Fruit fly (Drosophila melanogaster) whole organism, embryonic: ENCODE results near the gene CG3534.

ENCODE experiments used
- Ada2b ChIP-seq: fragments of 200-800 bp; sonication (Bioruptor generic); IDR thresholded peaks from 2 replicates; pipeline ENCODE4 v1.3.6; 2022; ENCODE audit warnings: missing biosample characterization, missing genetic modification characterization
- B-H1 ChIP-seq: fragments of 200-800 bp; sonication (Bioruptor generic); IDR thresholded peaks from 3 replicates; pipeline ENCODE4 v1.3.6; 2022; ENCODE audit warnings: missing biosample characterization, missing genetic modification characterization
- CG10147 ChIP-seq: fragments of 200-800 bp; sonication (Bioruptor generic); optimal IDR thresholded peaks from 2 replicates; lab custom pipeline; 2019; ENCODE audit warnings: missing biosample characterization, mild to moderate bottlenecking, missing genetic modification characterization, moderate library complexity
- CG10366 ChIP-seq: fragments of 200-800 bp; sonication (Bioruptor generic); IDR thresholded peaks from 2 replicates; pipeline ENCODE4 v1.3.6; 2022; ENCODE audit warnings: missing biosample characterization, missing genetic modification characterization
- CG11247 ChIP-seq: fragments of 200-800 bp; sonication (Bioruptor generic); IDR thresholded peaks from 2 replicates; pipeline ENCODE4 v1.3.6; 2022; ENCODE audit warnings: missing biosample characterization, missing genetic modification characterization
- CG11456 ChIP-seq: fragments of 200-800 bp; sonication (Bioruptor generic); IDR thresholded peaks from 3 replicates; pipeline ENCODE4 v1.3.6; 2022; ENCODE audit warnings: missing biosample characterization, missing genetic modification characterization
- CG13287 ChIP-seq: fragments of 200-800 bp; sonication (Bioruptor generic); IDR thresholded peaks from 2 replicates; pipeline ENCODE4 v1.3.6; 2022; ENCODE audit warnings: missing biosample characterization, missing genetic modification characterization; ENCODE audit not compliant: partially characterized antibody
- CG14014 ChIP-seq: fragments of 200-800 bp; sonication (Bioruptor generic); IDR thresholded peaks from 2 replicates; pipeline ENCODE4 v1.3.6; 2022; ENCODE audit warnings: missing biosample characterization, missing genetic modification characterization
- CG14050 ChIP-seq: fragments of 200-800 bp; sonication (Bioruptor generic); IDR thresholded peaks from 3 replicates; pipeline ENCODE4 v1.3.6; 2022; ENCODE audit warnings: missing biosample characterization, missing genetic modification characterization
- CG15011 ChIP-seq: fragments of 200-800 bp; sonication (Bioruptor generic); optimal IDR thresholded peaks from 3 replicates; lab custom pipeline; 2018; ENCODE audit warnings: missing biosample characterization, mild to moderate bottlenecking, missing genetic modification characterization
- CG15696 ChIP-seq: fragments of 200-800 bp; sonication (Bioruptor generic); optimal IDR thresholded peaks from 2 replicates; lab custom pipeline; 2019; ENCODE audit warnings: missing biosample characterization, mild to moderate bottlenecking, missing genetic modification characterization, moderate library complexity
- CG16815 ChIP-seq: fragments of 200-800 bp; sonication (Bioruptor generic); optimal IDR thresholded peaks from 3 replicates; lab custom pipeline; 2017; ENCODE audit warnings: missing biosample characterization, mild to moderate bottlenecking, missing genetic modification characterization
- CG18011 ChIP-seq: fragments of 200-800 bp; sonication (Bioruptor generic); optimal IDR thresholded peaks from 2 replicates; lab custom pipeline; 2017; ENCODE audit warnings: missing biosample characterization, missing genetic modification characterization, mild to moderate bottlenecking, moderate library complexity, missing genotype
- CG2889 ChIP-seq: fragments of 200-800 bp; sonication (Bioruptor generic); IDR thresholded peaks from 3 replicates; pipeline ENCODE4 v1.3.6; 2022; ENCODE audit warnings: missing biosample characterization, missing genetic modification characterization
- CG31441 ChIP-seq: fragments of 200-800 bp; sonication (Bioruptor generic); IDR thresholded peaks from 2 replicates; pipeline ENCODE4 v1.3.6; 2022; ENCODE audit warnings: missing biosample characterization, missing genetic modification characterization
- CG32532 ChIP-seq: fragments of 200-800 bp; sonication (Bioruptor generic); IDR thresholded peaks from 2 replicates; pipeline ENCODE4 v1.3.6; 2022; ENCODE audit warnings: missing biosample characterization, missing genetic modification characterization
- CG3281 ChIP-seq: fragments of 200-800 bp; sonication (Bioruptor generic); optimal IDR thresholded peaks from 3 replicates; lab custom pipeline; 2017; ENCODE audit warnings: missing biosample characterization, mild to moderate bottlenecking, missing genetic modification characterization
- CG3995 ChIP-seq: fragments of 200-800 bp; sonication (Bioruptor generic); optimal IDR thresholded peaks from 3 replicates; lab custom pipeline; 2016; ENCODE audit warnings: missing biosample characterization, missing genetic modification characterization
- CG6254 ChIP-seq: fragments of 200-800 bp; sonication (Bioruptor generic); optimal IDR thresholded peaks from 3 replicates; lab custom pipeline; 2017; ENCODE audit warnings: mild to moderate bottlenecking, missing biosample characterization, missing genetic modification reagents, missing genetic modification characterization
- CG8290 ChIP-seq, 3 experiments: fragments of 200-800 bp; sonication (Bioruptor generic); optimal IDR thresholded peaks; 2 replicates each; lab custom pipeline; 2016 to 2019; ENCODE audit warnings: missing biosample characterization in 3 of 3, missing genetic modification characterization in 3 of 3, mild to moderate bottlenecking in 2 of 3, moderate library complexity in 1 of 3
- CG9932 ChIP-seq: fragments of 200-800 bp; sonication (Bioruptor generic); IDR thresholded peaks from 2 replicates; pipeline ENCODE4 v1.3.6; 2022; ENCODE audit warnings: missing biosample characterization, missing genetic modification characterization
- Dip3 ChIP-seq: fragments of 200-800 bp; sonication (Bioruptor generic); optimal IDR thresholded peaks from 3 replicates; lab custom pipeline; 2016; ENCODE audit warnings: missing biosample characterization, missing genetic modification characterization
- Doc2 ChIP-seq: fragments of 200-800 bp; sonication (Bioruptor generic); IDR thresholded peaks from 2 replicates; pipeline ENCODE4 v1.3.6; 2022; ENCODE audit warnings: missing biosample characterization, missing genetic modification characterization
- Ets97D ChIP-seq: fragments of 200-800 bp; sonication (Bioruptor generic); optimal IDR thresholded peaks from 3 replicates; lab custom pipeline; 2016; ENCODE audit warnings: missing biosample characterization, missing genetic modification characterization
- GATAe ChIP-seq: fragments of 200-800 bp; sonication (Bioruptor generic); conservative IDR thresholded peaks from 2 replicates; pipeline ENCODE4 v1.3.6; 2022; ENCODE audit warnings: missing biosample characterization, missing genetic modification characterization
- Hmr ChIP-seq: fragments of 200-800 bp; sonication (Bioruptor generic); optimal IDR thresholded peaks from 3 replicates; lab custom pipeline; 2017; ENCODE audit warnings: mild to moderate bottlenecking, missing biosample characterization, missing genetic modification reagents, missing genetic modification characterization
- Hr78 ChIP-seq, 2 experiments: fragments of 200-800 bp in 1 of 2; fragments of >200 bp in 1 of 2; sonication (Bioruptor generic) in 1 of 2; optimal IDR thresholded peaks; 2 replicates each; lab custom pipeline; 2017 to 2019; ENCODE audit warnings: missing biosample characterization in 2 of 2, missing genetic modification characterization in 2 of 2, mild to moderate bottlenecking in 1 of 2, moderate library complexity in 1 of 2
- Lim3 ChIP-seq: fragments of 200-800 bp; sonication (Bioruptor generic); IDR thresholded peaks from 2 replicates; pipeline ENCODE4 v1.3.6; 2022; ENCODE audit warnings: missing biosample characterization, missing genetic modification characterization
- Oaz ChIP-seq: fragments of 200-800 bp; sonication (Bioruptor generic); IDR thresholded peaks from 2 replicates; pipeline ENCODE4 v1.3.6; 2022; ENCODE audit warnings: missing biosample characterization, missing genetic modification characterization
- Scr ChIP-seq: fragments of 200-800 bp; sonication (Bioruptor generic); IDR thresholded peaks from 2 replicates; pipeline ENCODE4 v1.3.6; 2022; ENCODE audit warnings: missing biosample characterization, missing genetic modification characterization; ENCODE audit not compliant: partially characterized antibody
- Trl ChIP-seq, 3 experiments: fragments of >200 bp in 2 of 3; fragments of 200-800 bp in 1 of 3; sonication (Bioruptor generic) in 1 of 3; optimal IDR thresholded peaks; 2 replicates in 1 of 3; 3 replicates in 2 of 3; lab custom pipeline; 2016 to 2017; ENCODE audit warnings: missing biosample characterization in 1 of 3, missing genetic modification characterization in 1 of 3
- ash1 ChIP-seq: fragments of 200-800 bp; sonication (Bioruptor generic); optimal IDR thresholded peaks from 2 replicates; lab custom pipeline; 2018; ENCODE audit warnings: missing biosample characterization, mild to moderate bottlenecking, missing genetic modification characterization
- btn ChIP-seq: fragments of 200-800 bp; sonication (Bioruptor generic); optimal IDR thresholded peaks from 2 replicates; lab custom pipeline; 2016; ENCODE audit warnings: missing biosample characterization, missing genetic modification characterization
- cato ChIP-seq: fragments of 200-800 bp; sonication (Bioruptor generic); optimal IDR thresholded peaks from 2 replicates; lab custom pipeline; 2016; ENCODE audit warnings: missing biosample characterization, missing genetic modification characterization, borderline replicate concordance
- ci ChIP-seq: fragments of 200-800 bp; sonication (Bioruptor generic); IDR thresholded peaks from 3 replicates; pipeline ENCODE4 v1.3.6; 2022; ENCODE audit warnings: missing biosample characterization, missing genetic modification characterization
- fd3F ChIP-seq: fragments of 200-800 bp; sonication (Bioruptor generic); optimal IDR thresholded peaks from 2 replicates; lab custom pipeline; 2018; ENCODE audit warnings: missing biosample characterization, mild to moderate bottlenecking, missing genetic modification characterization, moderate library complexity
- fd96Cb ChIP-seq: fragments of 200-800 bp; sonication (Bioruptor generic); optimal IDR thresholded peaks from 2 replicates; lab custom pipeline; 2018; ENCODE audit warnings: missing biosample characterization, mild to moderate bottlenecking, missing genetic modification characterization, moderate library complexity
- grau ChIP-seq: fragments of 200-800 bp; optimal IDR thresholded peaks from 3 replicates; lab custom pipeline; 2019; ENCODE audit warnings: missing biosample characterization, mild to moderate bottlenecking, missing genetic modification characterization, moderate library complexity
- gro ChIP-seq: fragments of 200-800 bp; sonication (Bioruptor generic); optimal IDR thresholded peaks from 2 replicates; lab custom pipeline; 2016; ENCODE audit warnings: missing biosample characterization, missing genetic modification characterization
- lola ChIP-seq, 3 experiments: fragments of >200 bp in 2 of 3; fragments of 200-800 bp in 1 of 3; sonication (Bioruptor generic) in 1 of 3; optimal IDR thresholded peaks; 2 replicates each; lab custom pipeline; 2017 to 2019; ENCODE audit warnings: missing biosample characterization in 3 of 3, missing genetic modification characterization in 3 of 3, mild to moderate bottlenecking in 1 of 3, moderate library complexity in 1 of 3
- pnt ChIP-seq: fragments of 200-800 bp; sonication (Bioruptor generic); optimal IDR thresholded peaks from 3 replicates; lab custom pipeline; 2016; ENCODE audit warnings: missing biosample characterization, missing genetic modification characterization
- seq ChIP-seq: fragments of 200-800 bp; sonication (Bioruptor generic); IDR thresholded peaks from 2 replicates; pipeline ENCODE4 v1.3.6; 2022; ENCODE audit warnings: missing biosample characterization, missing genetic modification characterization
- tap ChIP-seq: fragments of 200-800 bp; optimal IDR thresholded peaks from 3 replicates; lab custom pipeline; 2019; ENCODE audit warnings: missing biosample characterization, mild to moderate bottlenecking, missing genetic modification characterization, moderate library complexity
- tin ChIP-seq: fragments of 200-800 bp; sonication (Bioruptor generic); optimal IDR thresholded peaks from 3 replicates; lab custom pipeline; 2016; ENCODE audit warnings: missing biosample characterization, missing genetic modification characterization
- trh ChIP-seq: fragments of 200-800 bp; sonication (Bioruptor generic); optimal IDR thresholded peaks from 2 replicates; lab custom pipeline; 2016; ENCODE audit warnings: missing biosample characterization, missing genetic modification characterization
- tup ChIP-seq: fragments of 200-800 bp; sonication (Bioruptor generic); optimal IDR thresholded peaks from 2 replicates; lab custom pipeline; 2016; ENCODE audit warnings: missing biosample characterization, mild to moderate bottlenecking, missing genetic modification characterization, moderate library complexity
- zfh2 ChIP-seq: fragments of 200-800 bp; sonication (Bioruptor generic); optimal IDR thresholded peaks from 2 replicates; lab custom pipeline; 2016; ENCODE audit warnings: missing biosample characterization, missing genetic modification characterization

CG3534 gene

dm6 chr3R:16986181-16987074, 9.8 kb upstream of the CG3534 start (continued):
- TF ChIP-seq tap (peak; percentile 54), CG14050 (GFP tag; lab: Robert Waterston, UW) (peak; percentile 95), CG2889 (peak; percentile 97), Hr78 (GFP tag; optimal IDR thresholded peaks at IDR 0.05; lab: Kevin White, UChicago) (peak in 1 of 2 experiments; percentile 70), GATAe (GFP tag; lab: Robert Waterston, UW) (peak; percentile 95), fd3F (GFP tag; lab: Kevin White, UChicago) (peak; percentile 95), trh (GFP tag; lab: Kevin White, UChicago) (peak; percentile 46), CG15696 (tag; lab: Kevin White, UChicago) (peak; percentile 43), tup (peak; percentile 88), Hmr (peak; percentile 97), Ada2b (GFP tag; lab: Robert Waterston, UW) (peak; percentile 95), Doc2 (GFP tag; lab: Robert Waterston, UW) (peak; percentile 92), Trl (optimal IDR thresholded peaks at IDR 0.05; lab: Kevin White, UChicago) (no peak), Trl (GFP tag; optimal IDR thresholded peaks at IDR 0.05; lab: Kevin White, UChicago) (peak; percentile 93), gro (peak; percentile 96), CG32532 (GFP tag; lab: Robert Waterston, UW) (peak; percentile 98), fd96Cb (peak; percentile 65), CG13287 (GFP tag; lab: Robert Waterston, UW) (peak; percentile 20; the same call in 1 of the 2 replicates), pnt (GFP tag; lab: Kevin White, UChicago) (peak; percentile 85), CG11456 (GFP tag; lab: Robert Waterston, UW) (peak; percentile 98), CG15011 (GFP tag; lab: Kevin White, UChicago) (peak; percentile 87), CG18011 (GFP tag; lab: Kevin White, UChicago) (peak; percentile 75), ash1 (peak; percentile 92), tin (GFP tag; lab: Kevin White, UChicago) (peak; percentile 85), CG31441 (peak; percentile 79), Scr (GFP tag; lab: Robert Waterston, UW) (no peak), ci (GFP tag; lab: Robert Waterston, UW) (peak; percentile 96), CG11247 (GFP tag; lab: Robert Waterston, UW) (peak; percentile 97), CG14014 (GFP tag; lab: Robert Waterston, UW) (peak; percentile 99), cato (peak; percentile 57), CG10147 (peak; percentile 85), Ets97D (GFP tag; lab: Kevin White, UChicago) (peak; percentile 84), CG16815 (GFP tag; lab: Kevin White, UChicago) (peak; percentile 91), CG8290 (GFP tag; optimal IDR thresholded peaks at IDR 0.05; lab: Kevin White, UChicago) (peak; percentile 82), CG8290 (tag; optimal IDR thresholded peaks at IDR 0.05; lab: Kevin White, UChicago) (peak in 1 of 2 experiments; percentile 99), CG10366 (GFP tag; lab: Robert Waterston, UW) (peak; percentile 97), B-H1 (peak; percentile 93), zfh2 (GFP tag; lab: Kevin White, UChicago) (peak; percentile 98), CG9932 (GFP tag; lab: Robert Waterston, UW) (peak; percentile 99), btn (peak; percentile 86), CG3995 (GFP tag; lab: Kevin White, UChicago) (peak; percentile 82), Lim3 (GFP tag; lab: Robert Waterston, UW) (peak; percentile 90), seq (GFP tag; lab: Robert Waterston, UW) (peak; percentile 96), Oaz (GFP tag; lab: Robert Waterston, UW) (peak; percentile 95), grau (tag; lab: Kevin White, UChicago) (peak; percentile 99), CG3281 (peak; percentile 92), Dip3 (GFP tag; lab: Kevin White, UChicago) (peak; percentile 98), lola (GFP tag; optimal IDR thresholded peaks at IDR 0.05; lab: Kevin White, UChicago) (peak in 1 of 3 experiments; percentile 35), CG6254 (GFP tag; lab: Kevin White, UChicago) (peak; percentile 25)
